Fruit fly (Drosophila melanogaster) whole organism, embryonic: ENCODE data around the gene CG3862.
A peak's percentile ranks its signal among the peaks of the same experiment; 100 is the strongest.

ENCODE experiments used
- CG10565 ChIP-seq: fragments of 200-800 bp; sonication (Bioruptor generic); optimal IDR thresholded peaks from 3 replicates; lab custom pipeline; 2016; ENCODE audit warnings: missing biosample characterization, mild to moderate bottlenecking, missing genetic modification characterization
- CG12104 ChIP-seq: fragments of 200-800 bp; sonication (Bioruptor generic); optimal IDR thresholded peaks from 3 replicates; lab custom pipeline; 2016; ENCODE audit warnings: missing biosample characterization, missing genetic modification characterization
- CG4404 ChIP-seq: fragments of 200-800 bp; sonication (Bioruptor generic); IDR thresholded peaks from 2 replicates; pipeline ENCODE4 v1.3.6; 2022; ENCODE audit warnings: missing biosample characterization, missing genetic modification characterization
- CG6854 ChIP-seq: fragments of 200-800 bp; sonication (Bioruptor generic); optimal IDR thresholded peaks from 3 replicates; lab custom pipeline; 2017; ENCODE audit warnings: missing biosample characterization, mild to moderate bottlenecking, missing genetic modification characterization
- pho ChIP-seq: fragments of 200-800 bp; sonication (Bioruptor generic); optimal IDR thresholded peaks from 2 replicates; lab custom pipeline; 2016; ENCODE audit warnings: missing biosample characterization, missing genetic modification characterization

dm6 chr2L:871419-871846, 45.8 kb upstream of the CG3862 start:
- no peak for TF ChIP-seq CG6854 (GFP tag; lab: Kevin White, UChicago)
- no peak for TF ChIP-seq CG4404 (GFP tag; lab: Robert Waterston, UW)
- no peak for TF ChIP-seq pho (GFP tag; lab: Kevin White, UChicago)
- TF ChIP-seq CG12104, result peak; percentile 34
- TF ChIP-seq CG10565 (GFP tag; lab: Kevin White, UChicago), result no peak
